Worm (Caenorhabditis elegans): ENCODE measurements around the gene T12A7.2.

The T12A7.2 gene

DNA sequence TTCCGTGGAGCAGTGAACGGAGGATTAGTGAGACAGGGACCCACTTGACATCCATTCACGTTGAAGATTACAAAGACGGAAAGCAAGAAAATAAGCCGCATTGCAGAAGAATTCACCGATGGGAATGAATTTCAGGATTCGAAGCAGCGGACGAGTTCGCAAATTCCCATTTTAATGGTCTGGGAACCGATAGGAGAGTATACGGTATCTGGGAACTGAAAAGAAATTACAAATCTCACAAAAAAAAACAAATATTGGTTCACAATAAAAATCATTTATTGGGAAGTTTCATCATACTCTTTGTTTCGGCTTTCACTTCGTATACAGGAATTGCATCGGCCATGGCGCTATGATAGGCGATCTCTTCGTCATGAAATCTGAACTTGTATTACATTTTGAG is 5.9 kb downstream of the T12A7.2 start, which contains the start of gene T12A7.10:
T12A7.10 (minus strand) TSS at position 101 of the 400 bp plus-strand sequence.
- no peak for TF ChIP-seq ceh-27 (GFP tag; optimal IDR thresholded peaks at IDR 0.05)
- no peak for TF ChIP-seq zim-3 (tag; optimal IDR thresholded peaks at IDR 0.05)
- no peak for TF ChIP-seq B0035.1 (tag; optimal IDR thresholded peaks at IDR 0.05)
- no peak for TF ChIP-seq bed-1 (GFP tag; IDR thresholded peaks at IDR 0.05)
- no peak for TF ChIP-seq sdz-38 (tag; optimal IDR thresholded peaks at IDR 0.05)
- TF ChIP-seq hsf-1 (GFP tag; IDR thresholded peaks at IDR 0.05): no peak
- TF ChIP-seq lin-26 (GFP tag; IDR thresholded peaks at IDR 0.05): no peak
- TF ChIP-seq pha-4 (tag; optimal IDR thresholded peaks at IDR 0.05): no peak

DNA sequence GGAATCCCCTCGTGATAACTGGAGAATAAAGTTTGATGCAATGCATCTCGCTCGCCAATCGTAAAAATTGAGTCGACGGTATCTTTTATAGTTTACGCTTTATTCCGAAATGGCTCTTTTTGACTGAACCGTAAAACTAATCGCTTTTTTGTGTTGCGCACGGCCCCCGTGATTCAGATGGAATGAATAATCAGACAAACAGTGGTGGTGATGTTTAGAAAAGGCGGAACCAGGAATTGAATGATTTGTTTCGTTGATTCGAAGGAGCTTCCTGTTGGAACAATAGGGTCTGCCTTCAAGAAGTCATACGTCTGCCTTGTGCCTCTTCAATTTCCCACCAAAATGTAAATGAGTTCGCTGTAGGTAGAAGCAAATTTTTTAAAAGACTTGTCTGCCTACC is 6.6 kb downstream of the T12A7.2 start, which contains the start of gene scl-18:
scl-18 (minus strand) TSS at position 101 of the 400 bp plus-strand sequence.
- TF ChIP-seq ceh-100 (GFP tag; IDR thresholded peaks at IDR 0.05) (no peak), madf-8 (GFP tag; conservative IDR thresholded peaks at IDR 0.05) (no peak), mcd-1 (GFP tag; IDR thresholded peaks at IDR 0.05) (no peak), cebp-2 (GFP tag; IDR thresholded peaks at IDR 0.05) (no peak), pha-4 (tag; optimal IDR thresholded peaks at IDR 0.05) (no peak)

DNA sequence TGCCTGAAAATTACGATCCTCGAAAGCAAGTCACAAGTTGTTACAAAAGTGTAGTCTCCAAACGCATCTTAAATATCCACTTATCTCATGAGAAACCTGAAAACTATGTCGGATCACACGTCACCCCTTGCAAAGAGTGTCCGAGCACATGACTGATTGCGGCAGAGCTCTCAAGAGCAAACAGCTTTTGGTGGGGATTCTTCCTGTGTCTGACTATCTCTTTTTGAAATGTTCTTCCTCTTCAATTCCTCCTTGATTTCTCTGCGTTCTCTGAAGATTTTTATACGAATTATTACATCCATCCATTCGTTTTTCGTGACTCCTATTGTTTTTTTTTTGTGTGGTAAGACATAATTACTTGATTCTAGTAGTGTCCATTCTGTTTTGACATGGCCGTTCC is 12.1 kb downstream of the T12A7.2 start, which contains the start of gene T12A7.6:
T12A7.6 (plus strand) TSS at position 369 of the 400 bp plus-strand sequence.
- no peak for TF ChIP-seq attf-6 (GFP tag; IDR thresholded peaks at IDR 0.05)
- no peak for TF ChIP-seq cebp-1 (GFP tag; IDR thresholded peaks at IDR 0.05)
- peak; percentile 14 for TF ChIP-seq cebp-1 (tag; optimal IDR thresholded peaks at IDR 0.05)
- TF ChIP-seq aptf-3 (GFP tag; IDR thresholded peaks at IDR 0.05): no peak

DNA sequence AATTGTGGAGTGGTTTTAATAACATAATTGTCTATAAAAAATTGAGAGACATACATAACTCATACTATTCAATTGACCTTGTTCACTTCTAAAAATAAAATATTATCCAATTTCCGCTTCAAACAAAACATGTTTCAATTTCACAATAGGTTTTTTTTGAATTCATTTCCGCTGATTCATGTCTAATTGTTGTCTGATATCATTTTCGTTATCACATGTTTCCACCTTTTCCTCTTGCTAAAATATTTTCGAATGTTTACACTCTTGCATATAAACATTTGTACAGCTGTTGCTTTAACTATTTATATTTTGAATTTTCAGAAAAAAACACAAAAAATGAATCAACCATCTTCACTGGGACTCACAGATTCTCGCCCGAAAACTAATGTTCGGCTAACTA is 15.6 kb downstream of the T12A7.2 start, which contains the start of gene gem-4:
gem-4 (plus strand) TSS at position 301 of the 400 bp plus-strand sequence.
- TF ChIP-seq B0019.2 (GFP tag; conservative IDR thresholded peaks at IDR 0.05): no peak
- TF ChIP-seq cebp-1 (GFP tag; IDR thresholded peaks at IDR 0.05): peak; percentile 36; the same call in 1 of the 2 replicates
- TF ChIP-seq cebp-1 (tag; optimal IDR thresholded peaks at IDR 0.05): peak; percentile 53
- no peak for TF ChIP-seq ztf-28 (GFP tag; IDR thresholded peaks at IDR 0.05)

DNA sequence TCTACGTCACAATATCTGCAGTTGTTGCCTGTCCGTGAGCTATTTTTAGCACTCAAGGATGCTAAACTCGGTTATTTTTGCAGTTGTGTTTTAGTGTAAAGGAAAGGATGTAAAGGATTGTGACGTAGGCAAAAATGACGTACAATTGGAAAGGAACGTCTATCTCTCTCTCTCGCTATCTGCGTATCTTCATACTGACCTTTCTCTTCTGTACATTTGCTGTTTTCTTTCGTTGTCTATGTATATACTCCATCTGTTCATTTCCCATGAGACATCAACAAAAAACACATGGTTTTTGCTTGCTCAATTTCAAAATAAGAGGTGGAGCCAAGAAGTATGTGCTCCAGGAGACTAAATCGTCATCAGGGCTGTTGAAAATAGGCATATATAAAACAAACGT is 16.6 kb downstream of the T12A7.2 start:
- TF ChIP-seq K12H6.12 (tag; optimal IDR thresholded peaks at IDR 0.05) (peak; percentile 64), unc-62 (GFP tag; optimal IDR thresholded peaks at IDR 0.05) (no peak), sea-2 (GFP tag; IDR thresholded peaks at IDR 0.05) (no peak), cebp-2 (GFP tag; IDR thresholded peaks at IDR 0.05) (no peak), lin-26 (GFP tag; IDR thresholded peaks at IDR 0.05) (no peak), hmg-1.2 (GFP tag; IDR thresholded peaks at IDR 0.05) (peak; percentile 60; the same call in 1 of the 2 replicates), cebp-1 (GFP tag; IDR thresholded peaks at IDR 0.05) (0 out of 2 replicates have a peak, but pooled peaks have one; percentile 42), cebp-1 (tag; optimal IDR thresholded peaks at IDR 0.05) (no peak), nhr-120 (GFP tag; IDR thresholded peaks at IDR 0.05) (no peak)

DNA sequence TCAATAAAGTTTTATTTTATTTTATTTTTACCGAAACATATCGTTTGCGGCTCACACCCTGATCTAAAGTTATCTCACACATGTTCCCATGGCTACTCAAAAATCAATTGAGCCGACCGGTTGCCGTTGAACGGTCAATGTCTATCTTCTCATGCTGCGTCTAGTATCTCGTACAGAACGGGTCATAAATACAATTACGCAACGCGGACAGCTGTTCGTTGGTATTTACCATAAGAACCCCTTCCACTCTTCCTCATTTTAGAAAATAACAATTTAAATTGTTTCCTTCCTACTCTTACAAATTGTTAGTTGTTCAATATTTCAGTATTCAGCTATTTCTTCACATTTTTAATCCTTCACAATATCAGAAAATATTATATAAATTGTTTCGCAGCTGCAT is 17.1 kb downstream of the T12A7.2 start:
- TF ChIP-seq F49E8.2 (tag; optimal IDR thresholded peaks at IDR 0.05; ENCODE audit: insufficient read depth) (no peak), mcd-1 (GFP tag; IDR thresholded peaks at IDR 0.05) (no peak), tbx-9 (tag; optimal IDR thresholded peaks at IDR 0.05; ENCODE audit: borderline replicate concordance) (no peak)

DNA sequence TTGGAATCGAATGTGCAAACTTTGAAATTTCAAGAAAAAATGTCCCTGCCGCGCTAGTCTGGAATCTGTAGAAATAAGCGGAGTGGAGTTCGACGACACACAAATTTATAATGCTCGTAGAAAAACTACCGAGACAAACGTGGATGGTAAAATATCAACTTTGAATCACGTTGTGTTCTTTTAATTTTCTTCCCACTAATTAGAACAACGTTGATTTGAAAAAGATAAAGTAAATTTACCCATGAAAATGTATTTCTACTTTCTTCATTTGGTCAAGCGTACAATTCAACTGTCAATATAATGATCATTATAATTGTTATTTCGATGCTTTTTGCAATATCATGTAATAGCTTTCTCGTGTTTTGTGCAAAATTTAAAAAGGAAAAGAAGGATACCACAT is 18.5 kb downstream of the T12A7.2 start, which contains the start of gene K01A6.5:
K01A6.5 (plus strand) TSS at position 301 of the 400 bp plus-strand sequence.
- no peak for TF ChIP-seq Y56A3A.18 (GFP tag; IDR thresholded peaks at IDR 0.05)
- TF ChIP-seq F39B2.1 (GFP tag; IDR thresholded peaks at IDR 0.05): no peak
- TF ChIP-seq ceh-40 (GFP tag; IDR thresholded peaks at IDR 0.05): no peak
- no peak for TF ChIP-seq let-607 (tag; optimal IDR thresholded peaks at IDR 0.05)
- TF ChIP-seq lsl-1 (GFP tag; optimal IDR thresholded peaks at IDR 0.05): no peak
- TF ChIP-seq snpc-1.1 (tag; optimal IDR thresholded peaks at IDR 0.05; ENCODE audit: insufficient read depth): no peak
- TF ChIP-seq rcor-1 (GFP tag; IDR thresholded peaks at IDR 0.05): no peak
- no peak for TF ChIP-seq mxl-1 (tag; optimal IDR thresholded peaks at IDR 0.05)
- TF ChIP-seq mel-28 (tag; optimal IDR thresholded peaks at IDR 0.05; ENCODE audit: borderline replicate concordance): no peak
- no peak for TF ChIP-seq T07F8.4 (tag; optimal IDR thresholded peaks at IDR 0.05)
- TF ChIP-seq madf-8 (GFP tag; conservative IDR thresholded peaks at IDR 0.05): no peak
- no peak for TF ChIP-seq akir-1 (GFP tag; optimal IDR thresholded peaks at IDR 0.05)
- no peak for TF ChIP-seq ama-1 (optimal IDR thresholded peaks at IDR 0.05)
- no peak for TF ChIP-seq ama-1 (GFP tag; optimal IDR thresholded peaks at IDR 0.05)
- no peak for TF ChIP-seq die-1 (tag; optimal IDR thresholded peaks at IDR 0.05)

Measured in whole organism, young adult.